Worm (Caenorhabditis elegans): ENCODE results near the gene flh-1.

DNA sequence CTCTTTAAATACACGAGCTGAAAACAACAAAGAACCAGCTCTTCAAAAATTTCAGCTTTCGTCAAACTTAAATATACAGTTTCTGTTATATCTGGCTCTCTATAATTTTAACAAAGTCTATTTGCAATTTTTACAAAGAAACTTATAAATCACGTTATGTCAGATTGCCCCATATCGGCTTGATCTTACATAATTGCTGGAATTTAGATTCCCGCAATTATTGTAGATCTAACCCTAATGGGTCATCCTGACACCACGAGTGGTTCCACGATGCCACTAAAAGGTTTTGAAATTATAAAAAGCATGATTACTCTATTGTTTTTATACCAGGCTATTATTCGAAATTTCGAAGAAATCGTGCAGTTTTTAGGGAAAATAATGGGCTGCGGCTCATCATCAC lies 13.0 kb downstream of the flh-1 start, which contains the start of gene Y11D7A.8:
- TF ChIP-seq F39B2.1 (GFP tag; IDR thresholded peaks at IDR 0.05), result no peak
- TF ChIP-seq unc-62 (GFP tag; optimal IDR thresholded peaks at IDR 0.05), result no peak
- TF ChIP-seq snpc-1.3 (tag; optimal IDR thresholded peaks at IDR 0.05; ENCODE audit: insufficient read depth), result no peak
- TF ChIP-seq cebp-1 (GFP tag; IDR thresholded peaks at IDR 0.05), result no peak
- TF ChIP-seq cebp-1 (tag; optimal IDR thresholded peaks at IDR 0.05), result no peak
- no peak for TF ChIP-seq F10E7.11 (tag; optimal IDR thresholded peaks at IDR 0.05)
- TF ChIP-seq snpc-3.4 (tag; optimal IDR thresholded peaks at IDR 0.05), result no peak
- TF ChIP-seq ceh-40 (GFP tag; IDR thresholded peaks at IDR 0.05), result no peak
- TF ChIP-seq Y79H2A.3 (GFP tag; conservative IDR thresholded peaks at IDR 0.05), result no peak
- TF ChIP-seq tbx-9 (tag; optimal IDR thresholded peaks at IDR 0.05; ENCODE audit: borderline replicate concordance), result no peak
- TF ChIP-seq hlh-12 (tag; optimal IDR thresholded peaks at IDR 0.05), result no peak
- no peak for TF ChIP-seq zfh-2 (GFP tag; conservative IDR thresholded peaks at IDR 0.05)
- TF ChIP-seq F37B4.10 (GFP tag; IDR thresholded peaks at IDR 0.05), result no peak
- no peak for TF ChIP-seq ztf-26 (tag; optimal IDR thresholded peaks at IDR 0.05)
